Fruit fly (Drosophila melanogaster): ENCODE results near the gene CG43220.

The CG43220 gene

dm6 chr2L:17450505-17451415 lies 35.6 kb upstream of the CG43220 start (continued):
- TF ChIP-seq Xrp1 (GFP tag; IDR thresholded peaks at IDR 0.05): peak; percentile 48; the same call in 1 of the 2 replicates
- TF ChIP-seq dimm (GFP tag; IDR thresholded peaks at IDR 0.05): no peak
- 0 out of 3 replicates have a peak, but pooled peaks have one; percentile 18 for TF ChIP-seq CG11093 (GFP tag; IDR thresholded peaks at IDR 0.05)
- TF ChIP-seq Doc3 (GFP tag; IDR thresholded peaks at IDR 0.05; ENCODE audit: partially characterized antibody): no peak
- peak; percentile 43 for TF ChIP-seq Nf-YC (tag; optimal IDR thresholded peaks at IDR 0.05)
- no peak for TF ChIP-seq CG17186 (GFP tag; optimal IDR thresholded peaks at IDR 0.05)
- no peak for TF ChIP-seq HLH4C (GFP tag; IDR thresholded peaks at IDR 0.05; ENCODE audit: partially characterized antibody)
- peak; percentile 41; the same call in 1 of the 2 replicates for TF ChIP-seq E2f2 (GFP tag; IDR thresholded peaks at IDR 0.05)
- TF ChIP-seq Xbp1 (GFP tag; optimal IDR thresholded peaks at IDR 0.05): peak; percentile 65
- TF ChIP-seq kay (GFP tag; optimal IDR thresholded peaks at IDR 0.05): peak; percentile 97
- peak; percentile 40 for TF ChIP-seq bab2 (GFP tag; optimal IDR thresholded peaks at IDR 0.05)
- peak; percentile 52 for TF ChIP-seq scrt (GFP tag; optimal IDR thresholded peaks at IDR 0.05)
- peak; percentile 1 for TF ChIP-seq CG7786 (GFP tag; optimal IDR thresholded peaks at IDR 0.05)
- peak; percentile 75 for TF ChIP-seq CG10147 (GFP tag; optimal IDR thresholded peaks at IDR 0.05)
- no peak for TF ChIP-seq D (optimal IDR thresholded peaks at IDR 0.05)
- TF ChIP-seq D (GFP tag; optimal IDR thresholded peaks at IDR 0.05): peak; percentile 40
- TF ChIP-seq Adf1 (GFP tag; IDR thresholded peaks at IDR 0.05): no peak
- TF ChIP-seq CG6813 (GFP tag; optimal IDR thresholded peaks at IDR 0.05): peak; percentile 24
- TF ChIP-seq CG11085 (GFP tag; IDR thresholded peaks at IDR 0.05): no peak
- TF ChIP-seq Hmx (GFP tag; optimal IDR thresholded peaks at IDR 0.05): peak; percentile 50
- TF ChIP-seq CG4282 (GFP tag; optimal IDR thresholded peaks at IDR 0.05): no peak
- TF ChIP-seq CG3847 (GFP tag; IDR thresholded peaks at IDR 0.05): peak; percentile 30; the same call in 1 of the 2 replicates
- peak; percentile 66 for TF ChIP-seq Fer3 (tag; optimal IDR thresholded peaks at IDR 0.05)
- TF ChIP-seq ham (GFP tag; IDR thresholded peaks at IDR 0.05): no peak; the same call in 1 of the 2 replicates
- TF ChIP-seq PHDP (tag; optimal IDR thresholded peaks at IDR 0.05): peak; percentile 74
- TF ChIP-seq CG17802 (tag; optimal IDR thresholded peaks at IDR 0.05): no peak
- peak; percentile 5 for TF ChIP-seq pum (GFP tag; optimal IDR thresholded peaks at IDR 0.05)
- no peak for TF ChIP-seq Tbp (GFP tag; optimal IDR thresholded peaks at IDR 0.05)
- TF ChIP-seq cad (GFP tag; optimal IDR thresholded peaks at IDR 0.05): no peak
- TF ChIP-seq Ravus (GFP tag; IDR thresholded peaks at IDR 0.05): no peak
- TF ChIP-seq fd3F (GFP tag; optimal IDR thresholded peaks at IDR 0.05): peak; percentile 61
- TF ChIP-seq Ets97D (GFP tag; optimal IDR thresholded peaks at IDR 0.05): no peak
- no peak for TF ChIP-seq Bdp1 (GFP tag; optimal IDR thresholded peaks at IDR 0.05)
- no peak for TF ChIP-seq pfk (GFP tag; optimal IDR thresholded peaks at IDR 0.05)
- TF ChIP-seq NC2α (GFP tag; optimal IDR thresholded peaks at IDR 0.05): no peak
- TF ChIP-seq lmd (GFP tag; IDR thresholded peaks at IDR 0.05): no peak
- peak; percentile 88 for TF ChIP-seq Med (GFP tag)
- no peak for TF ChIP-seq pros (GFP tag; optimal IDR thresholded peaks at IDR 0.05)
- TF ChIP-seq chinmo (GFP tag; IDR thresholded peaks at IDR 0.05; ENCODE audit: partially characterized antibody): no peak
- peak; percentile 21 for TF ChIP-seq CG4854 (GFP tag; optimal IDR thresholded peaks at IDR 0.05)
- no peak; the same call in 1 of the 2 replicates for TF ChIP-seq NFAT (GFP tag; IDR thresholded peaks at IDR 0.05)
- TF ChIP-seq CTCF (GFP tag; optimal IDR thresholded peaks at IDR 0.05): no peak
- no peak for TF ChIP-seq CG5180 (GFP tag; optimal IDR thresholded peaks at IDR 0.05)
- peak; percentile 63 for TF ChIP-seq CG1233 (GFP tag; optimal IDR thresholded peaks at IDR 0.05)
- no peak for TF ChIP-seq Aef1 (GFP tag; IDR thresholded peaks at IDR 0.05)
- TF ChIP-seq slbo (GFP tag; IDR thresholded peaks at IDR 0.05): peak; percentile 63
- TF ChIP-seq CG12236 (GFP tag; optimal IDR thresholded peaks at IDR 0.05): no peak
- TF ChIP-seq rib (GFP tag; IDR thresholded peaks at IDR 0.05): peak; percentile 10; the same call in 1 of the 2 replicates
- peak; percentile 46 for TF ChIP-seq CG18476 (GFP tag; optimal IDR thresholded peaks at IDR 0.05)
- peak; percentile 69 for TF ChIP-seq Dek (tag; optimal IDR thresholded peaks at IDR 0.05)
